Worm (Caenorhabditis elegans): ENCODE data around the gene nbet-1.
A peak's percentile ranks its signal among the peaks of the same experiment; 100 is the strongest.

Gene nbet-1

DNA sequence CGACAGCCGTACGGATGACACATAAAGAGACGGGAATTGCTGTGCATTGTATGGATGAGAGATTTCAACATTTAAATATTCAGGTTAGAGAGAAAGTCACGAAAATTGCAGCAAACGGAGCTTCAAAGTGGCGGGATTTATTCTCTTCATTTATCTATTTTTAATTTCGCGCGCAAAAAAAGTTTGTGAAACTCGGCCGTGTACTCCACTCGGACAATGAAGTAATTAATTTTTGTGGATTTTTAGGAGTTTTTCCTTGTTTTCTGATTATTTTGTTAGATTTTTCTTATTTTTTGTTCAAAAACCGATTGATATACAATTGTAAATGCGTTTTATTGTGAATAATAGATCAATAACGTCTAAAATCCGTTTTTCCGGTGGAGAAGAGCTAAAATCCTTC lies 21.2 kb upstream of the nbet-1 start (continued):
- TF ChIP-seq ceh-88 (GFP tag; IDR thresholded peaks at IDR 0.05), result no peak
- no peak for TF ChIP-seq ceh-82 (tag; optimal IDR thresholded peaks at IDR 0.05)
- TF ChIP-seq vab-15 (tag; optimal IDR thresholded peaks at IDR 0.05), result no peak
- TF ChIP-seq nhr-11 (tag; optimal IDR thresholded peaks at IDR 0.05), result no peak
- no peak for TF ChIP-seq zag-1 (tag; optimal IDR thresholded peaks at IDR 0.05)
- peak; percentile 40 for TF ChIP-seq tbx-2 (tag; optimal IDR thresholded peaks at IDR 0.05)
- no peak for TF ChIP-seq nhr-76 (tag; optimal IDR thresholded peaks at IDR 0.05)
- no peak for TF ChIP-seq C04F5.9 (tag; optimal IDR thresholded peaks at IDR 0.05)
- TF ChIP-seq alr-1 (tag; optimal IDR thresholded peaks at IDR 0.05; ENCODE audit: borderline replicate concordance), result no peak
- TF ChIP-seq ceh-90 (tag; optimal IDR thresholded peaks at IDR 0.05), result peak; percentile 76
- no peak for TF ChIP-seq isw-1 (GFP tag; IDR thresholded peaks at IDR 0.05)
- peak; percentile 29 for TF ChIP-seq nhr-90 (tag; optimal IDR thresholded peaks at IDR 0.05; ENCODE audit: poor library complexity)
- TF ChIP-seq F16B12.6 (tag; optimal IDR thresholded peaks at IDR 0.05), result no peak
- TF ChIP-seq Y116A8C.19 (tag; optimal IDR thresholded peaks at IDR 0.05; ENCODE audit: borderline replicate concordance), result no peak
- TF ChIP-seq sptf-1 (tag; optimal IDR thresholded peaks at IDR 0.05), result no peak
- peak; percentile 77 for TF ChIP-seq rnt-1 (tag; optimal IDR thresholded peaks at IDR 0.05)

DNA sequence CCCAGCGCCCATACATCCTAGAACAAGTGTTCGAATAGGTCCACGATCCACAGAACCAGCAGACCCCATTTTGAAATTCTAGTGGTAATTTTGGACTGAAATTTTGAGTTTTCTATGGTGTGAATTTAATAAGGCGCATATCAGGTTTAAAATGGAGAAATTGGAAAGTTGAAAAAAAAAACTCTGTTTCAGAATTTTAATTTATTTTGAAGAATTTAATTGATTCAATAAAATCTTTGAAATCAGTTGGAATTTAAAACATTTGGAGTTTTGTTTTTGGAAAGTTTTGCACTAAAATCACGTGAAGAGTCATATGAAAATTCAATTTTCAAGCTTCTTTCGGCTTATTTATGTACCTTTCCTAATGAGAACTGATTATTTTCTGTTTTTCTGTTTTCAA lies 13.8 kb upstream of the nbet-1 start, which contains the start of gene gpa-18:
Gene gpa-18, minus strand, starts transcription at position 101 of the 400 bp plus-strand sequence.
- no peak for TF ChIP-seq unc-62 (GFP tag; optimal IDR thresholded peaks at IDR 0.05)
- TF ChIP-seq ces-1 (GFP tag; optimal IDR thresholded peaks at IDR 0.05), result no peak
- no peak for TF ChIP-seq skn-1 (tag; optimal IDR thresholded peaks at IDR 0.05)
- TF ChIP-seq nhr-12 (tag; optimal IDR thresholded peaks at IDR 0.05), result no peak
- no peak for TF ChIP-seq ceh-90 (tag; optimal IDR thresholded peaks at IDR 0.05)
- no peak for TF ChIP-seq egl-13 (tag; optimal IDR thresholded peaks at IDR 0.05)
- no peak for TF ChIP-seq lin-15B (tag; optimal IDR thresholded peaks at IDR 0.05)
- TF ChIP-seq C04F5.9 (tag; optimal IDR thresholded peaks at IDR 0.05), result no peak
- TF ChIP-seq vab-15 (tag; optimal IDR thresholded peaks at IDR 0.05), result no peak
- no peak for TF ChIP-seq nhr-71 (tag; optimal IDR thresholded peaks at IDR 0.05)
- TF ChIP-seq nhr-47 (tag; optimal IDR thresholded peaks at IDR 0.05), result no peak
- no peak for TF ChIP-seq tlp-1 (tag; optimal IDR thresholded peaks at IDR 0.05)
- TF ChIP-seq lsy-2 (tag; optimal IDR thresholded peaks at IDR 0.05), result no peak
- TF ChIP-seq zag-1 (tag; optimal IDR thresholded peaks at IDR 0.05), result no peak
- no peak for TF ChIP-seq blmp-1 (tag; optimal IDR thresholded peaks at IDR 0.05)
- no peak for TF ChIP-seq unc-86 (tag; optimal IDR thresholded peaks at IDR 0.05)
- TF ChIP-seq nhr-90 (tag; optimal IDR thresholded peaks at IDR 0.05; ENCODE audit: poor library complexity), result no peak
- TF ChIP-seq mep-1 (tag; optimal IDR thresholded peaks at IDR 0.05), result no peak
- TF ChIP-seq fkh-4 (tag; optimal IDR thresholded peaks at IDR 0.05; ENCODE audit: borderline replicate concordance), result no peak

DNA sequence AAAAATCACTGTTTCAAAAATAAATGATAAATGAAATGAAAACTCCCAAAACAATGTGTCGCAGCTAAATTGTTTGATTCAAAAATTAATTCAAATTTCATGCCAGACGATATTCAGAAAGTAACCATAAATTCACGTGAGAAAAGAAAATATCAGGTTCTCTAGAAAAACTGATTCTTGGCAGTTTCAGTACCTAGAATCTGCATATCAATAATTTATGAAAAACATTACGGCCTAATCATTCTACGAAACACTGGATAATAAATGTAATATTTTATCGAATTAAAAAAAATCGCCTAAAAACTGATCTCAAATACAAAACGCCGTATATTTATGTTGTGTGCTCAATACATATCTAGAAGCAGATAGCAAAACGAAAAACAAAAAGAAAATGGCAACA lies 8.5 kb upstream of the nbet-1 start:
- TF ChIP-seq Y116A8C.19 (tag; optimal IDR thresholded peaks at IDR 0.05; ENCODE audit: borderline replicate concordance) (no peak), elt-3 (tag; optimal IDR thresholded peaks at IDR 0.05) (no peak), snu-23 (GFP tag; optimal IDR thresholded peaks at IDR 0.05) (no peak), nhr-47 (tag; optimal IDR thresholded peaks at IDR 0.05) (peak; percentile 60), hlh-4 (tag; optimal IDR thresholded peaks at IDR 0.05) (peak; percentile 36), irx-1 (tag; optimal IDR thresholded peaks at IDR 0.05) (no peak), lin-13 (GFP tag; optimal IDR thresholded peaks at IDR 0.05) (no peak), nhr-19 (GFP tag; conservative IDR thresholded peaks at IDR 0.05) (no peak), skn-1 (tag; optimal IDR thresholded peaks at IDR 0.05) (no peak), dsc-1 (tag; optimal IDR thresholded peaks at IDR 0.05) (peak; percentile 20), aha-1 (tag; optimal IDR thresholded peaks at IDR 0.05) (no peak), efl-3 (GFP tag; optimal IDR thresholded peaks at IDR 0.05) (no peak), nhr-20 (tag; optimal IDR thresholded peaks at IDR 0.05) (no peak), unc-30 (tag; optimal IDR thresholded peaks at IDR 0.05) (no peak), egl-13 (tag; optimal IDR thresholded peaks at IDR 0.05) (no peak), alr-1 (tag; optimal IDR thresholded peaks at IDR 0.05; ENCODE audit: borderline replicate concordance) (no peak), snpc-4 (tag; optimal IDR thresholded peaks at IDR 0.05) (no peak), fkh-8 (tag; optimal IDR thresholded peaks at IDR 0.05) (peak; percentile 81), nhr-71 (tag; optimal IDR thresholded peaks at IDR 0.05) (peak; percentile 69), xbp-1 (tag; optimal IDR thresholded peaks at IDR 0.05) (no peak), lin-14 (GFP tag; optimal IDR thresholded peaks at IDR 0.05) (no peak), grh-1 (GFP tag; IDR thresholded peaks at IDR 0.05) (no peak), hpl-2 (GFP tag; optimal IDR thresholded peaks at IDR 0.05) (no peak), lin-35 (GFP tag; optimal IDR thresholded peaks at IDR 0.05) (no peak), pqm-1 (tag; optimal IDR thresholded peaks at IDR 0.05) (no peak), ceh-88 (GFP tag; IDR thresholded peaks at IDR 0.05) (no peak), ztf-11 (tag; optimal IDR thresholded peaks at IDR 0.05) (no peak), mep-1 (tag; optimal IDR thresholded peaks at IDR 0.05) (no peak), lsy-2 (tag; optimal IDR thresholded peaks at IDR 0.05) (peak in 1 of 2 experiments; percentile 38)

Data from whole organism, L1 larva.